Worm (Caenorhabditis elegans) whole organism, L4 larva: ENCODE data around the gene B0281.6.
A peak's percentile ranks its signal among the peaks of the same experiment; 100 is the strongest.
"Not testable (repeated sequence)": the region's sequence is repeated elsewhere in the genome, so short reads cannot be mapped to it uniquely, and the experiment has no call there.

Source experiments
- D1046.2 ChIP-seq: fragments of 200-800 bp; sonication (Bioruptor generic); IDR thresholded peaks from 2 replicates; pipeline ENCODE4 v1.3.6; 2022; ENCODE audit warnings: missing genetic modification characterization, missing compliant biosample characterization
- F26F4.8 ChIP-seq: fragments of 200-800 bp; sonication (Bioruptor generic); conservative IDR thresholded peaks from 2 replicates; pipeline ENCODE4 v1.3.6; 2022; ENCODE audit warnings: missing genetic modification characterization, missing compliant biosample characterization
- F44E2.7 ChIP-seq: fragments of 200-800 bp; sonication (Bioruptor generic); IDR thresholded peaks from 2 replicates; pipeline ENCODE4 v2.1.2; 2022; ENCODE audit warnings: missing genetic modification characterization, missing compliant biosample characterization
- T20F7.1 ChIP-seq: fragments of 200-800 bp; sonication (Bioruptor generic); optimal IDR thresholded peaks from 2 replicates; lab custom pipeline; 2018; ENCODE audit warnings: mild to moderate bottlenecking, missing genetic modification characterization, missing compliant biosample characterization
- Y105C5A.15 ChIP-seq: fragments of 200-800 bp; sonication (Bioruptor generic); IDR thresholded peaks from 2 replicates; pipeline ENCODE4 v1.3.6; 2022; ENCODE audit warnings: missing genetic modification characterization, missing compliant biosample characterization
- Y48G9A.11 ChIP-seq: fragments of 200-800 bp; sonication (Bioruptor generic); IDR thresholded peaks from 2 replicates; pipeline ENCODE4 v1.3.6; 2022; ENCODE audit warnings: missing genetic modification reagents, missing genetic modification characterization, missing compliant biosample characterization
- Y5F2A.4 ChIP-seq: fragments of 200-800 bp; sonication (Bioruptor generic); optimal IDR thresholded peaks from 2 replicates; lab custom pipeline; 2018; ENCODE audit warnings: mild to moderate bottlenecking, missing genetic modification characterization, missing compliant biosample characterization
- Y75B8A.6 ChIP-seq: fragments of 200-800 bp; sonication (Bioruptor generic); IDR thresholded peaks from 2 replicates; pipeline ENCODE4 v1.3.6; 2022; ENCODE audit warnings: missing genetic modification reagents, missing genetic modification characterization, missing compliant biosample characterization
- ZK337.2 ChIP-seq: fragments of 200-800 bp; sonication (Bioruptor generic); IDR thresholded peaks from 2 replicates; pipeline ENCODE4 v1.3.6; 2022; ENCODE audit warnings: missing genetic modification reagents, missing genetic modification characterization, missing compliant biosample characterization
- ceh-28 ChIP-seq: fragments of 150-350 bp; optimal IDR thresholded peaks from 2 replicates; lab custom pipeline; 2014; ENCODE audit warnings: missing biosample characterization, missing genetic modification reagents, missing genetic modification characterization
- ceh-44 ChIP-seq: fragments of 200-800 bp; sonication (Bioruptor generic); IDR thresholded peaks from 2 replicates; pipeline ENCODE4 v1.3.6; 2022; ENCODE audit warnings: missing genetic modification reagents, missing genetic modification characterization, missing compliant biosample characterization
- ces-1 ChIP-seq: fragments of 150-350 bp; sonication (generic microtip); optimal IDR thresholded peaks from 4 replicates; lab custom pipeline; 2014; ENCODE audit warnings: missing biosample characterization, missing genetic modification reagents, missing genetic modification characterization
- ctbp-1 ChIP-seq: fragments of 200-800 bp; sonication (Bioruptor generic); IDR thresholded peaks from 2 replicates; pipeline ENCODE4 v1.3.6; 2022; ENCODE audit warnings: missing genetic modification reagents, missing genetic modification characterization, missing compliant biosample characterization
- daf-16 ChIP-seq, 3 experiments: sonication (generic microtip); optimal IDR thresholded peaks; 2 replicates each; lab custom pipeline; 2016 to 2017; ENCODE audit warnings: missing genetic modification characterization in 3 of 3, missing genetic modification reagents in 3 of 3, mild to moderate bottlenecking in 2 of 3, missing compliant biosample characterization in 2 of 3, missing biosample characterization in 1 of 3, moderate library complexity in 1 of 3
- daf-8 ChIP-seq: fragments of 200-800 bp; sonication (Bioruptor generic); IDR thresholded peaks from 2 replicates; pipeline ENCODE4 v1.3.6; 2022; ENCODE audit warnings: missing genetic modification characterization, missing compliant biosample characterization
- duxl-1 ChIP-seq: sonication (generic microtip); optimal IDR thresholded peaks from 2 replicates; lab custom pipeline; 2016; ENCODE audit warnings: mild to moderate bottlenecking, missing genetic modification characterization, moderate library complexity, missing compliant biosample characterization; ENCODE audit not compliant: poor library complexity
- gei-8 ChIP-seq: fragments of 200-800 bp; sonication (Bioruptor generic); optimal IDR thresholded peaks from 2 replicates; lab custom pipeline; 2018; ENCODE audit warnings: mild to moderate bottlenecking, missing genetic modification characterization, missing compliant biosample characterization
- hif-1 ChIP-seq, 2 experiments: sonication (generic microtip); optimal IDR thresholded peaks; 2 replicates each; lab custom pipeline; 2016 to 2017; ENCODE audit warnings: missing compliant biosample characterization in 2 of 2, missing genetic modification characterization in 2 of 2, missing genetic modification reagents in 2 of 2, missing genotype in 2 of 2, mild to moderate bottlenecking in 1 of 2
- jun-1 ChIP-seq: fragments of 150-350 bp; optimal IDR thresholded peaks from 2 replicates; lab custom pipeline; 2014; ENCODE audit warnings: missing biosample characterization, missing genetic modification reagents, missing genetic modification characterization
- lin-39 ChIP-seq: fragments of 150-350 bp; optimal IDR thresholded peaks from 2 replicates; lab custom pipeline; 2014; ENCODE audit warnings: missing biosample characterization, missing genetic modification reagents, missing genetic modification characterization
- lir-3 ChIP-seq: sonication (generic microtip); optimal IDR thresholded peaks from 2 replicates; lab custom pipeline; 2016; ENCODE audit warnings: mild to moderate bottlenecking, missing genetic modification characterization, missing compliant biosample characterization
- lsy-2 ChIP-seq, 2 experiments: fragments of 150-350 bp in 1 of 2; sonication (generic microtip) in 1 of 2; optimal IDR thresholded peaks; 2 replicates each; lab custom pipeline; 2014 to 2017; ENCODE audit warnings: missing biosample characterization in 2 of 2, missing genetic modification characterization in 2 of 2
- madf-5 ChIP-seq, 2 experiments: fragments of 200-800 bp; sonication (Bioruptor generic); IDR thresholded peaks; 2 replicates each; pipeline ENCODE4 v1.3.6; 2022; ENCODE audit warnings: missing compliant biosample characterization in 2 of 2, missing genetic modification characterization in 2 of 2
- madf-9 ChIP-seq: fragments of 200-800 bp; sonication (Bioruptor generic); conservative IDR thresholded peaks from 2 replicates; pipeline ENCODE4 v1.3.6; 2022; ENCODE audit warnings: missing genetic modification reagents, missing genetic modification characterization, missing compliant biosample characterization
- mdl-1 ChIP-seq, 2 experiments: fragments of 150-350 bp in 1 of 2; sonication (generic microtip) in 1 of 2; optimal IDR thresholded peaks; 2 replicates each; lab custom pipeline; 2014 to 2017; ENCODE audit warnings: missing biosample characterization in 2 of 2, missing genetic modification characterization in 2 of 2
- mep-1 ChIP-seq: fragments of 150-350 bp; sonication (generic microtip); optimal IDR thresholded peaks from 3 replicates; lab custom pipeline; 2014; ENCODE audit warnings: missing biosample characterization, missing genetic modification characterization
- mxl-3 ChIP-seq: fragments of 200-800 bp; sonication (Bioruptor generic); optimal IDR thresholded peaks from 2 replicates; lab custom pipeline; 2018; ENCODE audit warnings: mild to moderate bottlenecking, missing genetic modification characterization, missing compliant biosample characterization
- nhr-10 ChIP-seq: fragments of 150-350 bp; optimal IDR thresholded peaks from 2 replicates; lab custom pipeline; 2014; ENCODE audit warnings: missing biosample characterization, missing genetic modification characterization
- nhr-25 ChIP-seq: sonication (generic microtip); optimal IDR thresholded peaks from 2 replicates; lab custom pipeline; 2017; ENCODE audit warnings: missing genetic modification characterization, mild to moderate bottlenecking, missing compliant biosample characterization, antibody characterized with exemption, moderate library complexity, borderline replicate concordance; ENCODE audit not compliant: insufficient read depth
- nhr-41 ChIP-seq: fragments of 200-800 bp; sonication (Bioruptor generic); IDR thresholded peaks from 2 replicates; pipeline ENCODE4 v1.3.6; 2022; ENCODE audit warnings: missing genetic modification reagents, missing genetic modification characterization, missing compliant biosample characterization
- nhr-42 ChIP-seq: fragments of 200-800 bp; sonication (Bioruptor generic); IDR thresholded peaks from 2 replicates; pipeline ENCODE4 v1.3.6; 2022; ENCODE audit warnings: missing genetic modification characterization, missing compliant biosample characterization
- nhr-76 ChIP-seq: fragments of 150-350 bp; optimal IDR thresholded peaks from 2 replicates; lab custom pipeline; 2014; ENCODE audit warnings: missing biosample characterization, missing genetic modification characterization
- sdz-12 ChIP-seq: fragments of 200-800 bp; sonication (Bioruptor generic); optimal IDR thresholded peaks from 2 replicates; lab custom pipeline; 2018; ENCODE audit warnings: mild to moderate bottlenecking, missing genetic modification characterization, missing compliant biosample characterization
- set-16 ChIP-seq: fragments of 200-800 bp; sonication (Bioruptor generic); IDR thresholded peaks from 2 replicates; pipeline ENCODE4 v1.3.6; 2022; ENCODE audit warnings: missing genetic modification reagents, missing genetic modification characterization, missing compliant biosample characterization
- snpc-4 ChIP-seq: fragments of 150-350 bp; optimal IDR thresholded peaks from 2 replicates; lab custom pipeline; 2014; ENCODE audit warnings: missing biosample characterization, missing genetic modification characterization
- spr-3 ChIP-seq: fragments of 200-800 bp; sonication (Bioruptor generic); optimal IDR thresholded peaks from 2 replicates; lab custom pipeline; 2018; ENCODE audit warnings: mild to moderate bottlenecking, missing genetic modification characterization, missing compliant biosample characterization
- tra-1 ChIP-seq: fragments of 200-800 bp; sonication (Bioruptor generic); IDR thresholded peaks from 2 replicates; pipeline ENCODE4 v1.3.6; 2022; ENCODE audit warnings: missing genetic modification reagents, missing genetic modification characterization, missing compliant biosample characterization
- unc-62 ChIP-seq, 3 experiments: fragments of 150-350 bp in 1 of 3; sonication (generic microtip); optimal IDR thresholded peaks in 2 of 3; peaks in 1 of 3; 1 replicate in 1 of 3; 2 replicates in 2 of 3; lab custom pipeline; 2014 to 2017; ENCODE audit warnings: missing biosample characterization in 3 of 3, missing genetic modification characterization in 3 of 3, missing genetic modification reagents in 3 of 3, missing genotype in 1 of 3
- zfp-2 ChIP-seq: sonication (generic microtip); optimal IDR thresholded peaks from 2 replicates; lab custom pipeline; 2016; ENCODE audit warnings: mild to moderate bottlenecking, missing genetic modification characterization, missing compliant biosample characterization
- zip-11 ChIP-seq: fragments of 200-800 bp; sonication (Bioruptor generic); IDR thresholded peaks from 2 replicates; pipeline ENCODE4 v1.3.6; 2022; ENCODE audit warnings: missing genetic modification characterization, missing compliant biosample characterization
- ztf-11 ChIP-seq: fragments of 150-350 bp; optimal IDR thresholded peaks from 2 replicates; lab custom pipeline; 2014; ENCODE audit warnings: missing biosample characterization, missing genetic modification characterization

The B0281.6 gene

ce11 chrII:2288798-2289197, 13.4 kb downstream of the B0281.6 start, which contains the start of the genes K09F6.10 and K09F6.13:
Gene K09F6.10, minus strand, starts transcription at chrII:2288883.
Gene K09F6.13, plus strand, starts transcription at chrII:2289114.
- no peak for TF ChIP-seq T20F7.1 (GFP tag; lab: Kevin White, UChicago)
- no peak for TF ChIP-seq mdl-1 (tag; optimal IDR thresholded peaks at IDR 0.05; lab: Kevin White, UChicago)
- no peak for TF ChIP-seq hif-1 (tag; optimal IDR thresholded peaks at IDR 0.05; lab: Kevin White, UChicago)
- no peak for TF ChIP-seq ceh-44 (GFP tag; lab: Robert Waterston, UW)
- no peak for TF ChIP-seq nhr-10
- no peak for TF ChIP-seq ceh-28
- TF ChIP-seq sdz-12: no peak
- TF ChIP-seq lsy-2 (tag; optimal IDR thresholded peaks at IDR 0.05; lab: Kevin White, UChicago): no peak
- TF ChIP-seq F44E2.7 (GFP tag; lab: Robert Waterston, UW): no peak
- TF ChIP-seq spr-3 (GFP tag; lab: Kevin White, UChicago): no peak
- no peak for TF ChIP-seq zip-11 (GFP tag; lab: Robert Waterston, UW)
- no peak for TF ChIP-seq tra-1 (GFP tag; lab: Robert Waterston, UW)
- no peak for TF ChIP-seq Y48G9A.11 (GFP tag; lab: Robert Waterston, UW)
- TF ChIP-seq ces-1 (GFP tag; lab: Kevin White, UChicago): no peak
- TF ChIP-seq Y105C5A.15 (GFP tag; lab: Robert Waterston, UW): no peak
- no peak for TF ChIP-seq ctbp-1 (GFP tag; lab: Robert Waterston, UW)

ce11 chrII:2284703-2285102, 17.5 kb downstream of the B0281.6 start:
- TF ChIP-seq unc-62 (GFP tag; optimal IDR thresholded peaks at IDR 0.05 in 1 of 2; lab: Kevin White, UChicago) (peak in 1 of 2 experiments; percentile 92), unc-62 (tag; optimal IDR thresholded peaks at IDR 0.05; lab: Kevin White, UChicago) (no peak), mxl-3 (GFP tag; lab: Kevin White, UChicago) (no peak)

DNA sequence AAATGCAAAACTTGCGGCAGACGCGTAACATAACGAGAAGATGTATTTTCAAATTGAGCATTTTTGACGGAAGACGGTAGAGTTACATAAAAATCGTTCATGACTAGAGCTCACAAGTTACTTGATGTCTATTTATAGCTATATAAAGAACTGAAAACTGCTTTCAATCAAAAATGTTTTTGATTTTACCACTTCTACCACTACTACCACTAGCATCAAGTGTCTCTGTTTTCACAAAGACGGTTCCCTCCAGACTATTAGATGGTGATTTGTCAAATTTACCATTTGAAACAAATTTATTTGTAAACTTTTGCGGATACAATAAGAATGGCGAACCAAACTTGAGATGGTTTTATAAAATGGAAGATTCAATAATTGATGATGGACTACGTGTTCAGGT, 19.6 kb downstream of the B0281.6 start, which contains the start of gene K09F6.9:
TSS of gene K09F6.9 (minus strand) at position 101 of the 400 bp plus-strand sequence.
- TF ChIP-seq nhr-25; ztf-11 (tag; lab: Kevin White, UChicago); gei-8 (GFP tag; lab: Kevin White, UChicago): not testable (repeated sequence)

DNA sequence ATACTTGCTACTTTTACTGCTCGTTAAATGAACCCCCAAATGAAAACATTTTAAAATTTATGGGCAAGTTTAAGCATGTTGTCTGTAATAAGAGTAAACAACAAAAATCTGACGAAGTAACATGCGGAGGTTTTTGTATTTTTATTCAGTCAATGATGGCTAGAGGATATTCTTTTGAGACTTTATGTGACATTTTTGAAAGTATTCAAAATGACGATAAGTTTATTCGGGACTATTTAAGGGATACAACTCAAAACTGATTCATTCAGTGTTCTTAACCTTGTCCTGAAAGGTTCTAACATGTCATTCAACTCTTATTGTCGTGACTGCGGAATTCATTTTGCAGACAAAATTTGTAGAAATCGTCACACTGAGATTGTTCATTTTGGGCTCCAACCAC, 22.4 kb downstream of the B0281.6 start, which contains the start of gene K09F6.11:
TSS of gene K09F6.11 (plus strand) at position 301 of the 400 bp plus-strand sequence.
- peak in 1 of 2 experiments; percentile 48 for TF ChIP-seq unc-62 (GFP tag; optimal IDR thresholded peaks at IDR 0.05 in 1 of 2; lab: Kevin White, UChicago)
- TF ChIP-seq unc-62 (tag; optimal IDR thresholded peaks at IDR 0.05; lab: Kevin White, UChicago): no peak
- no peak for TF ChIP-seq nhr-42 (GFP tag; lab: Robert Waterston, UW)
- no peak for TF ChIP-seq nhr-41 (GFP tag; lab: Robert Waterston, UW)

DNA sequence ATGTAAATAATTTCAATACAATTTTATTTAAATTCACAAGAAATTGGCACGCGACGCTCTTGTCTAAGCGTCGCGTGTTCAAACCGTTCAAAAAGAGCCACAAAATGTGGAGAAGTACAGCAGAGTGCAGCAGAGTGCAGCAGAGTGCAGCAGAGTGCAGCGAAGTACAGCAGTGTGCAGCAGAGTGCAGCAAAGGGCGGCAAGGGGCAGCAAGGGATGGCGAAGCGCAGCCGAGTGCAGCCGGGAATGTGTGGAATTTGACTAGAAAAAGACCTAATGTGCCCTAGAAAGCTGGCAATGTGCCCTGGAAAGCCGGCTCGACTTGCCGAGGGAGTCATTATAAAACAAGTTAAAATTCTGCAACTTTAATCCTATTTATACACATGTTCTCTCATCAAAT, 23.0 kb downstream of the B0281.6 start, which contains the start of gene K09F6.6:
TSS of gene K09F6.6 (minus strand) at position 43 of the 400 bp plus-strand sequence.
- TF ChIP-seq madf-9 (GFP tag; lab: Robert Waterston, UW): no peak
- no peak for TF ChIP-seq daf-16 (GFP tag; optimal IDR thresholded peaks at IDR 0.05; lab: Kevin White, UChicago)
- TF ChIP-seq daf-16 (tag; optimal IDR thresholded peaks at IDR 0.05; lab: Kevin White, UChicago): no peak
- no peak for TF ChIP-seq nhr-76 (tag; lab: Kevin White, UChicago)
- TF ChIP-seq jun-1 (tag; lab: Kevin White, UChicago): no peak
- peak; percentile 70 for TF ChIP-seq set-16 (GFP tag; lab: Robert Waterston, UW)
- no peak for TF ChIP-seq Y5F2A.4 (GFP tag; lab: Kevin White, UChicago)
- TF ChIP-seq unc-62 (GFP tag; optimal IDR thresholded peaks at IDR 0.05 in 1 of 2; lab: Kevin White, UChicago): no peak
- no peak for TF ChIP-seq unc-62 (tag; optimal IDR thresholded peaks at IDR 0.05; lab: Kevin White, UChicago)
- TF ChIP-seq F26F4.8 (GFP tag; lab: Robert Waterston, UW): 0 out of 2 replicates have a peak, but pooled peaks have one; percentile 47
- no peak for TF ChIP-seq lin-39 (tag; lab: Kevin White, UChicago)
- no peak for TF ChIP-seq mep-1
- no peak for TF ChIP-seq madf-5 (GFP tag; IDR thresholded peaks at IDR 0.05; lab: Robert Waterston, UW)
- no peak for TF ChIP-seq tra-1 (GFP tag; lab: Robert Waterston, UW)
- TF ChIP-seq lir-3: no peak
- TF ChIP-seq duxl-1 (tag; lab: Kevin White, UChicago): no peak
- TF ChIP-seq daf-8 (GFP tag; lab: Robert Waterston, UW): no peak
- TF ChIP-seq Y75B8A.6 (GFP tag; lab: Robert Waterston, UW): no peak
- peak; percentile 27; the same call in 1 of the 2 replicates for TF ChIP-seq ZK337.2
- no peak for TF ChIP-seq ceh-44 (GFP tag; lab: Robert Waterston, UW)
- 0 out of 2 replicates have a peak, but pooled peaks have one; percentile 11 for TF ChIP-seq D1046.2
- no peak for TF ChIP-seq Y105C5A.15 (GFP tag; lab: Robert Waterston, UW)
- no peak for TF ChIP-seq zfp-2 (tag; lab: Kevin White, UChicago)
- no peak for TF ChIP-seq snpc-4
